Fruit fly (Drosophila melanogaster): ENCODE data around the gene Polr2A.

Gene Polr2A

DNA sequence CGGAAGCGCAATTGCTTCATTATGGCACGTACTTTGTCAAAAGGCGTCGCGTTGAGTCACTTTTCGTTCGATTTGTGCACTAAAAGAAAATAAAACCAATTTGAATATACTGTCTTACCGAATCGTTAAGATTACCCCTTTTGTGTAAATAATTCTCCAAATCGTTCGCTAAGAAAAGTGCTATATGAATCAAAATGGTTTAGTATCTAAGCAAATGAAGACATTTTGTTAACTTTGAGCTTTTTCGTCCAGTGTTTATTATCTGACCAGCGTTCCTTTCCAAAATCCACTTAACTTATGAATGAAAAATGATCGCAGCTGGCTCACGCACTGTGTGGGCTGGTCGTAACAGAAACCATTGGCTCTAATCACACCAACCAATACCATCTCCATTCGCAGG is 20.0 kb downstream of the Polr2A start (continued):
- TF ChIP-seq Dad (GFP tag; optimal IDR thresholded peaks at IDR 0.05) (no peak), gt (GFP tag; IDR thresholded peaks at IDR 0.05) (no peak), ranshi (GFP tag; IDR thresholded peaks at IDR 0.05) (0 out of 2 replicates have a peak, but pooled peaks have one; percentile 9), prd (optimal IDR thresholded peaks at IDR 0.05) (no peak), prd (GFP tag; IDR thresholded peaks at IDR 0.05) (peak; percentile 31; the same call in 1 of the 3 replicates), CG10267 (tag; optimal IDR thresholded peaks at IDR 0.05) (no peak), CG12071 (GFP tag; optimal IDR thresholded peaks at IDR 0.05) (no peak), kay (GFP tag; optimal IDR thresholded peaks at IDR 0.05) (no peak), CG6175 (GFP tag; IDR thresholded peaks at IDR 0.05) (no peak), Gsc (GFP tag; IDR thresholded peaks at IDR 0.05) (no peak), fd96Cb (tag; optimal IDR thresholded peaks at IDR 0.05) (peak; percentile 16), PHDP (tag; optimal IDR thresholded peaks at IDR 0.05) (peak; percentile 16), CG13894 (tag; optimal IDR thresholded peaks at IDR 0.05) (no peak), bsh (GFP tag; optimal IDR thresholded peaks at IDR 0.05) (peak in 1 of 2 experiments; percentile 6), lilli (GFP tag; optimal IDR thresholded peaks at IDR 0.05) (peak; percentile 43), pnt (GFP tag; optimal IDR thresholded peaks at IDR 0.05) (no peak), dati (GFP tag; IDR thresholded peaks at IDR 0.05) (no peak), Taf1 (GFP tag; IDR thresholded peaks at IDR 0.05) (no peak), CG16815 (GFP tag; optimal IDR thresholded peaks at IDR 0.05) (no peak), fd102C (GFP tag; optimal IDR thresholded peaks at IDR 0.05) (no peak), org-1 (GFP tag; optimal IDR thresholded peaks at IDR 0.05) (peak; percentile 26), Poxn (GFP tag; IDR thresholded peaks at IDR 0.05) (no peak), dpn (GFP tag; optimal IDR thresholded peaks at IDR 0.05) (peak in 1 of 2 experiments; percentile 24), CG14965 (GFP tag; optimal IDR thresholded peaks at IDR 0.05; ENCODE audit: borderline replicate concordance) (no peak), CG1024 (GFP tag; IDR thresholded peaks at IDR 0.05) (no peak), CG11695 (GFP tag; IDR thresholded peaks at IDR 0.05) (peak; percentile 71; the same call in 2 of the 3 replicates), CG10979 (tag; optimal IDR thresholded peaks at IDR 0.05) (no peak), CG12391 (tag; optimal IDR thresholded peaks at IDR 0.05) (peak; percentile 16), gro (GFP tag; optimal IDR thresholded peaks at IDR 0.05) (no peak), zen (tag; optimal IDR thresholded peaks at IDR 0.05) (no peak), CG3281 (GFP tag; optimal IDR thresholded peaks at IDR 0.05) (peak; percentile 33), hkb (optimal IDR thresholded peaks at IDR 0.05) (no peak), hkb (GFP tag; IDR thresholded peaks at IDR 0.05) (0 out of 2 replicates have a peak, but pooled peaks have one; percentile 29), CG9609 (GFP tag; optimal IDR thresholded peaks at IDR 0.05) (no peak), CG17186 (GFP tag; optimal IDR thresholded peaks at IDR 0.05) (no peak), gem (tag; optimal IDR thresholded peaks at IDR 0.05) (peak; percentile 52), CG2199 (GFP tag; IDR thresholded peaks at IDR 0.05) (no peak), ind (GFP tag; optimal IDR thresholded peaks at IDR 0.05) (peak; percentile 8), CG17359 (tag; optimal IDR thresholded peaks at IDR 0.05) (peak; percentile 24), Nf-YB (GFP tag; optimal IDR thresholded peaks at IDR 0.05) (no peak), sens (GFP tag) (peak; percentile 50), Xbp1 (GFP tag; optimal IDR thresholded peaks at IDR 0.05) (no peak), Max (GFP tag; optimal IDR thresholded peaks at IDR 0.05) (no peak), CG7786 (GFP tag; optimal IDR thresholded peaks at IDR 0.05) (peak; percentile 8), fu2 (GFP tag; optimal IDR thresholded peaks at IDR 0.05) (no peak), Six4 (GFP tag; optimal IDR thresholded peaks at IDR 0.05) (no peak), Oli (tag; optimal IDR thresholded peaks at IDR 0.05) (peak; percentile 8), ap (GFP tag; IDR thresholded peaks at IDR 0.05) (no peak), unc-4 (GFP tag; IDR thresholded peaks at IDR 0.05; ENCODE audit: partially characterized antibody) (no peak), CG2120 (GFP tag; optimal IDR thresholded peaks at IDR 0.05) (peak; percentile 66), Rfx (GFP tag; IDR thresholded peaks at IDR 0.05) (peak; percentile 61), CG10565 (GFP tag; optimal IDR thresholded peaks at IDR 0.05) (no peak)

Data from whole organism, embryonic.